Worm (Caenorhabditis elegans): ENCODE measurements around the gene pho-12.
A peak's percentile ranks its signal among the peaks of the same experiment; 100 is the strongest.

Gene pho-12

ce11 chrII:5040631-5041156 lies 19.9 kb downstream of the pho-12 start, which contains the start of gene F33G12.7 (continued):
- TF ChIP-seq nhr-84 (tag; optimal IDR thresholded peaks at IDR 0.05) (no peak), hlh-4 (tag; optimal IDR thresholded peaks at IDR 0.05) (no peak), efl-3 (GFP tag; optimal IDR thresholded peaks at IDR 0.05) (no peak), ztf-11 (tag; optimal IDR thresholded peaks at IDR 0.05) (no peak), isw-1 (GFP tag; IDR thresholded peaks at IDR 0.05) (no peak), alr-1 (tag; optimal IDR thresholded peaks at IDR 0.05; ENCODE audit: borderline replicate concordance) (no peak), nhr-237 (tag; optimal IDR thresholded peaks at IDR 0.05) (no peak), snu-23 (GFP tag; optimal IDR thresholded peaks at IDR 0.05) (no peak), egl-27 (tag; optimal IDR thresholded peaks at IDR 0.05) (no peak), nhr-11 (tag; optimal IDR thresholded peaks at IDR 0.05) (no peak), nhr-85 (tag) (no peak), nhr-20 (tag; optimal IDR thresholded peaks at IDR 0.05) (no peak), fkh-10 (GFP tag; optimal IDR thresholded peaks at IDR 0.05) (no peak), pag-3 (tag; optimal IDR thresholded peaks at IDR 0.05; ENCODE audit: borderline replicate concordance, insufficient read depth) (no peak), elt-2 (tag; optimal IDR thresholded peaks at IDR 0.05) (no peak)

- TF ChIP-seq mep-1 (tag; optimal IDR thresholded peaks at IDR 0.05) (peak; percentile 29), efl-1 (optimal IDR thresholded peaks at IDR 0.05) (peak; percentile 10 to 33), efl-1 (GFP tag; optimal IDR thresholded peaks at IDR 0.05 in 1 of 2) (peak; percentile 38 to 84), F16B12.6 (tag; optimal IDR thresholded peaks at IDR 0.05) (peak; percentile 79), lsy-2 (tag; optimal IDR thresholded peaks at IDR 0.05) (peak; percentile 6 to 31), swsn-7 (tag; optimal IDR thresholded peaks at IDR 0.05) (no peak), blmp-1 (tag; optimal IDR thresholded peaks at IDR 0.05) (peak; percentile 20), zag-1 (tag; optimal IDR thresholded peaks at IDR 0.05) (no peak), dpl-1 (GFP tag; optimal IDR thresholded peaks at IDR 0.05) (peak in 1 of 3 experiments; percentile 42), lin-35 (GFP tag; optimal IDR thresholded peaks at IDR 0.05) (peak in 1 of 2 experiments; percentile 55)
These were observed 20.7 kb downstream of the pho-12 start, which contains the start of gene golg-2 for ce11 chrII:5039912-5040311. golg-2 (minus strand) TSS chrII:5040091.

- TF ChIP-seq efl-1 (optimal IDR thresholded peaks at IDR 0.05) (no peak), efl-1 (GFP tag; optimal IDR thresholded peaks at IDR 0.05 in 1 of 2) (peak in 1 of 2 experiments; percentile 53), lsy-2 (tag; optimal IDR thresholded peaks at IDR 0.05) (no peak)
These were observed 24.5 kb downstream of the pho-12 start, which contains the start of gene lrr-1 for ce11 chrII:5036128-5036527. lrr-1 (minus strand) TSS chrII:5036439.

- TF ChIP-seq nhr-47 (tag; optimal IDR thresholded peaks at IDR 0.05) (no peak), sptf-1 (tag; optimal IDR thresholded peaks at IDR 0.05) (no peak), pax-3 (tag; optimal IDR thresholded peaks at IDR 0.05) (no peak), lir-3 (tag; optimal IDR thresholded peaks at IDR 0.05; ENCODE audit: poor library complexity) (no peak), C34B4.2 (tag; optimal IDR thresholded peaks at IDR 0.05) (no peak), ceh-63 (GFP tag; optimal IDR thresholded peaks at IDR 0.05) (no peak), mab-9 (GFP tag; IDR thresholded peaks at IDR 0.05) (no peak), ceh-8 (GFP tag; optimal IDR thresholded peaks at IDR 0.05) (no peak), zip-4 (GFP tag; optimal IDR thresholded peaks at IDR 0.05) (no peak), isw-1 (GFP tag; IDR thresholded peaks at IDR 0.05) (no peak), lin-15B (tag; optimal IDR thresholded peaks at IDR 0.05) (no peak), pag-3 (tag; optimal IDR thresholded peaks at IDR 0.05; ENCODE audit: borderline replicate concordance, insufficient read depth) (no peak), nhr-12 (tag; optimal IDR thresholded peaks at IDR 0.05) (no peak), snpc-4 (tag; optimal IDR thresholded peaks at IDR 0.05) (no peak)
These were observed 26.7 kb downstream of the pho-12 start, which contains the start of gene F33G12.3 for ce11 chrII:5033935-5034334. F33G12.3 (minus strand) TSS chrII:5034035.

Data from whole organism, L1 larva.